Worm (Caenorhabditis elegans): ENCODE data around the gene Y49F6B.9.

The Y49F6B.9 gene

ce11 chrII:3518961-3519544 lies 19.9 kb upstream of the Y49F6B.9 start, which contains the start of gene clec-126:
clec-126 (plus strand) TSS chrII:3519494.
- TF ChIP-seq med-1 (GFP tag; optimal IDR thresholded peaks at IDR 0.05; ENCODE audit: insufficient read depth) (peak; percentile 62), flt-1 (GFP tag; IDR thresholded peaks at IDR 0.05) (peak; percentile 93), klf-2 (GFP tag; conservative IDR thresholded peaks at IDR 0.05) (peak; percentile 84), T22C8.4 (GFP tag; IDR thresholded peaks at IDR 0.05) (peak; percentile 88), ztf-23 (GFP tag; IDR thresholded peaks at IDR 0.05) (peak; percentile 87; the same call in 1 of the 2 replicates), cog-1 (tag; optimal IDR thresholded peaks at IDR 0.05) (peak; percentile 87), ref-1 (GFP tag; conservative IDR thresholded peaks at IDR 0.05) (peak; percentile 81), ztf-29 (GFP tag; IDR thresholded peaks at IDR 0.05) (peak; percentile 86; the same call in 1 of the 2 replicates), tab-1 (GFP tag; IDR thresholded peaks at IDR 0.05) (peak; percentile 89)

ce11 chrII:3516175-3516574 lies 17.0 kb upstream of the Y49F6B.9 start:
- no peak for TF ChIP-seq cog-1 (tag; optimal IDR thresholded peaks at IDR 0.05)

ce11 chrII:3515384-3516053 lies 16.3 kb upstream of the Y49F6B.9 start, which contains the start of the genes Y49F6B.14 and clec-125:
Y49F6B.14 (minus strand) TSS chrII:3515484.
clec-125 (plus strand) TSS chrII:3516003.
- TF ChIP-seq ref-1 (GFP tag; conservative IDR thresholded peaks at IDR 0.05) (no peak), T22C8.4 (GFP tag; IDR thresholded peaks at IDR 0.05) (no peak), ztf-29 (GFP tag; IDR thresholded peaks at IDR 0.05) (no peak), cog-1 (tag; optimal IDR thresholded peaks at IDR 0.05) (no peak)

- no peak for TF ChIP-seq med-1 (GFP tag; optimal IDR thresholded peaks at IDR 0.05; ENCODE audit: insufficient read depth)
- no peak for TF ChIP-seq ref-1 (GFP tag; conservative IDR thresholded peaks at IDR 0.05)
Observed at ce11 chrII:3514631-3515030, 15.4 kb upstream of the Y49F6B.9 start, which contains the start of gene srz-5. srz-5 (minus strand) TSS chrII:3514731.

- TF ChIP-seq flt-1 (GFP tag; IDR thresholded peaks at IDR 0.05) (no peak), ztf-29 (GFP tag; IDR thresholded peaks at IDR 0.05) (no peak), klf-2 (GFP tag; conservative IDR thresholded peaks at IDR 0.05) (no peak), T22C8.4 (GFP tag; IDR thresholded peaks at IDR 0.05) (no peak), ref-1 (GFP tag; conservative IDR thresholded peaks at IDR 0.05) (no peak), cog-1 (tag; optimal IDR thresholded peaks at IDR 0.05) (no peak), med-1 (GFP tag; optimal IDR thresholded peaks at IDR 0.05; ENCODE audit: insufficient read depth) (no peak), tab-1 (GFP tag; IDR thresholded peaks at IDR 0.05) (no peak), ztf-23 (GFP tag; IDR thresholded peaks at IDR 0.05) (no peak)
Observed at ce11 chrII:3512240-3512639, 13.1 kb upstream of the Y49F6B.9 start, which contains the start of gene Y49F6B.19. Y49F6B.19 (minus strand) TSS chrII:3512340.

ce11 chrII:3504717-3505116 lies 5.5 kb upstream of the Y49F6B.9 start, which contains the start of gene cyh-1:
cyh-1 (plus strand) TSS chrII:3505017.
- TF ChIP-seq tab-1 (GFP tag; IDR thresholded peaks at IDR 0.05) (no peak), T22C8.4 (GFP tag; IDR thresholded peaks at IDR 0.05) (no peak), med-1 (GFP tag; optimal IDR thresholded peaks at IDR 0.05; ENCODE audit: insufficient read depth) (no peak), cog-1 (tag; optimal IDR thresholded peaks at IDR 0.05) (no peak), flt-1 (GFP tag; IDR thresholded peaks at IDR 0.05) (no peak), klf-2 (GFP tag; conservative IDR thresholded peaks at IDR 0.05) (no peak), ztf-29 (GFP tag; IDR thresholded peaks at IDR 0.05) (no peak), ztf-23 (GFP tag; IDR thresholded peaks at IDR 0.05) (no peak), ref-1 (GFP tag; conservative IDR thresholded peaks at IDR 0.05) (no peak)

ce11 chrII:3502520-3503323 lies 3.5 kb upstream of the Y49F6B.9 start, which contains the start of the genes col-71 and Y49F6B.2:
col-71 (minus strand) TSS chrII:3502570.
Y49F6B.2 (plus strand) TSS chrII:3502968.
- TF ChIP-seq cog-1 (tag; optimal IDR thresholded peaks at IDR 0.05) (peak; percentile 51), ztf-29 (GFP tag; IDR thresholded peaks at IDR 0.05) (no peak), ztf-23 (GFP tag; IDR thresholded peaks at IDR 0.05) (peak; percentile 62; the same call in 1 of the 2 replicates), flt-1 (GFP tag; IDR thresholded peaks at IDR 0.05) (peak; percentile 60; the same call in 1 of the 2 replicates), tab-1 (GFP tag; IDR thresholded peaks at IDR 0.05) (no peak), klf-2 (GFP tag; conservative IDR thresholded peaks at IDR 0.05) (peak; percentile 63; the same call in 1 of the 2 replicates), T22C8.4 (GFP tag; IDR thresholded peaks at IDR 0.05) (peak; percentile 49; the same call in 1 of the 2 replicates), med-1 (GFP tag; optimal IDR thresholded peaks at IDR 0.05; ENCODE audit: insufficient read depth) (no peak)

ce11 chrII:3502011-3502410 lies 2.8 kb upstream of the Y49F6B.9 start:
- no peak for TF ChIP-seq T22C8.4 (GFP tag; IDR thresholded peaks at IDR 0.05)
- TF ChIP-seq ztf-23 (GFP tag; IDR thresholded peaks at IDR 0.05): no peak
- no peak for TF ChIP-seq med-1 (GFP tag; optimal IDR thresholded peaks at IDR 0.05; ENCODE audit: insufficient read depth)
- TF ChIP-seq flt-1 (GFP tag; IDR thresholded peaks at IDR 0.05): no peak

- TF ChIP-seq flt-1 (GFP tag; IDR thresholded peaks at IDR 0.05): no peak
- TF ChIP-seq klf-2 (GFP tag; conservative IDR thresholded peaks at IDR 0.05): no peak
- TF ChIP-seq med-1 (GFP tag; optimal IDR thresholded peaks at IDR 0.05; ENCODE audit: insufficient read depth): no peak
- TF ChIP-seq ztf-23 (GFP tag; IDR thresholded peaks at IDR 0.05): no peak
- no peak for TF ChIP-seq ztf-29 (GFP tag; IDR thresholded peaks at IDR 0.05)
- no peak for TF ChIP-seq cog-1 (tag; optimal IDR thresholded peaks at IDR 0.05)
- TF ChIP-seq ref-1 (GFP tag; conservative IDR thresholded peaks at IDR 0.05): no peak
- no peak for TF ChIP-seq tab-1 (GFP tag; IDR thresholded peaks at IDR 0.05)
- no peak for TF ChIP-seq T22C8.4 (GFP tag; IDR thresholded peaks at IDR 0.05)
Observed at ce11 chrII:3500373-3500772, 1.2 kb upstream of the Y49F6B.9 start.

All from whole organism, midembryonic.